Fruit fly (Drosophila melanogaster): ENCODE data around the gene CG6125.
A peak's percentile ranks its signal among the peaks of the same experiment; 100 is the strongest.

Gene CG6125

dm6 chr3R:15408131-15408731 is 1.4 kb upstream of the CG6125 start, which contains the start of gene Atx2 (continued):
- TF ChIP-seq CG3847 (GFP tag; IDR thresholded peaks at IDR 0.05) (peak; percentile 66), CG7745 (tag; optimal IDR thresholded peaks at IDR 0.05) (no peak), ems (GFP tag; optimal IDR thresholded peaks at IDR 0.05) (peak; percentile 27), CG9609 (GFP tag; optimal IDR thresholded peaks at IDR 0.05) (peak; percentile 53), CG17612 (GFP tag; IDR thresholded peaks at IDR 0.05) (no peak), HLH3B (GFP tag; IDR thresholded peaks at IDR 0.05) (peak; percentile 43; the same call in 1 of the 2 replicates), CG2202 (tag; optimal IDR thresholded peaks at IDR 0.05) (peak; percentile 24), kni (GFP tag; optimal IDR thresholded peaks at IDR 0.05) (no peak), CG14965 (GFP tag; optimal IDR thresholded peaks at IDR 0.05; ENCODE audit: borderline replicate concordance) (no peak), CG15073 (GFP tag; optimal IDR thresholded peaks at IDR 0.05) (no peak), CG9876 (GFP tag; optimal IDR thresholded peaks at IDR 0.05) (no peak), ken (GFP tag; IDR thresholded peaks at IDR 0.05) (no peak), Bgb (GFP tag; IDR thresholded peaks at IDR 0.05; ENCODE audit: partially characterized antibody) (peak; percentile 96), CG6254 (GFP tag; optimal IDR thresholded peaks at IDR 0.05) (no peak), Ptx1 (GFP tag; IDR thresholded peaks at IDR 0.05) (no peak), CG14014 (GFP tag; IDR thresholded peaks at IDR 0.05) (0 out of 2 replicates have a peak, but pooled peaks have one; percentile 36), da (GFP tag; optimal IDR thresholded peaks at IDR 0.05) (no peak), CG15601 (tag; optimal IDR thresholded peaks at IDR 0.05) (peak; percentile 51), pzg (GFP tag; optimal IDR thresholded peaks at IDR 0.05) (peak; percentile 90), CG16779 (GFP tag; IDR thresholded peaks at IDR 0.05) (no peak), nmo (GFP tag; optimal IDR thresholded peaks at IDR 0.05) (peak; percentile 69), CG17385 (GFP tag; optimal IDR thresholded peaks at IDR 0.05) (no peak), CG3281 (GFP tag; optimal IDR thresholded peaks at IDR 0.05) (no peak), tin (GFP tag; optimal IDR thresholded peaks at IDR 0.05) (peak; percentile 25), CG2120 (GFP tag; optimal IDR thresholded peaks at IDR 0.05) (peak; percentile 66), E2f1 (GFP tag; IDR thresholded peaks at IDR 0.05) (peak; percentile 38; the same call in 1 of the 2 replicates), Spps (tag; optimal IDR thresholded peaks at IDR 0.05) (no peak), insv (GFP tag; optimal IDR thresholded peaks at IDR 0.05) (peak in 1 of 2 experiments; percentile 25), Sin3A (optimal IDR thresholded peaks at IDR 0.05) (peak; percentile 98), CG16863 (GFP tag; optimal IDR thresholded peaks at IDR 0.05) (peak; percentile 11), CG15479 (GFP tag; optimal IDR thresholded peaks at IDR 0.05) (no peak), tio (GFP tag; optimal IDR thresholded peaks at IDR 0.05) (no peak), zen2 (GFP tag; IDR thresholded peaks at IDR 0.05; ENCODE audit: partially characterized antibody) (peak; percentile 87), HLH54F (GFP tag; optimal IDR thresholded peaks at IDR 0.05) (peak; percentile 59), bab2 (GFP tag; optimal IDR thresholded peaks at IDR 0.05) (peak; percentile 24), CG8089 (GFP tag; optimal IDR thresholded peaks at IDR 0.05) (no peak), CG18262 (tag; optimal IDR thresholded peaks at IDR 0.05) (no peak), crp (GFP tag; optimal IDR thresholded peaks at IDR 0.05) (peak in 1 of 2 experiments; percentile 39), NK7.1 (GFP tag; optimal IDR thresholded peaks at IDR 0.05) (peak; percentile 1), CG2129 (GFP tag; IDR thresholded peaks at IDR 0.05; ENCODE audit: partially characterized antibody) (peak; percentile 87), CG6175 (GFP tag; IDR thresholded peaks at IDR 0.05) (0 out of 3 replicates have a peak, but pooled peaks have one; percentile 16), H2.0 (GFP tag; IDR thresholded peaks at IDR 0.05) (peak; percentile 44), tup (GFP tag; optimal IDR thresholded peaks at IDR 0.05) (no peak), H15 (GFP tag; IDR thresholded peaks at IDR 0.05) (no peak), CG8388 (GFP tag; optimal IDR thresholded peaks at IDR 0.05) (peak; percentile 14), amos (GFP tag; IDR thresholded peaks at IDR 0.05; ENCODE audit: partially characterized antibody) (peak; percentile 96), caup (GFP tag; optimal IDR thresholded peaks at IDR 0.05; ENCODE audit: severe bottlenecking) (peak; percentile 55), pnt (GFP tag; optimal IDR thresholded peaks at IDR 0.05) (no peak), bsh (GFP tag; optimal IDR thresholded peaks at IDR 0.05) (peak in 1 of 2 experiments; percentile 5)

Measured in whole organism, embryonic.